Worm (Caenorhabditis elegans) whole organism, early embryonic: ENCODE measurements around the gene fbxb-97.

Experiments used
- B0310.2 ChIP-seq: sonication (generic microtip); optimal IDR thresholded peaks from 2 replicates; lab custom pipeline; 2016; ENCODE audit warnings: mild to moderate bottlenecking, missing genetic modification characterization, missing compliant biosample characterization
- F13C5.2 ChIP-seq: sonication (generic microtip); optimal IDR thresholded peaks from 2 replicates; lab custom pipeline; 2017; ENCODE audit warnings: mild to moderate bottlenecking, missing genetic modification characterization, inconsistent platforms, missing compliant biosample characterization
- aly-1 ChIP-seq: sonication (generic microtip); optimal IDR thresholded peaks from 2 replicates; lab custom pipeline; 2016; ENCODE audit warnings: missing genetic modification characterization, missing compliant biosample characterization
- ama-1 ChIP-seq: fragments of 150-350 bp; optimal IDR thresholded peaks from 2 replicates; lab custom pipeline; 2014
- ceh-13 ChIP-seq: fragments of 200-800 bp; sonication (Bioruptor generic); optimal IDR thresholded peaks from 2 replicates; lab custom pipeline; 2018; ENCODE audit warnings: mild to moderate bottlenecking, missing genetic modification characterization, missing compliant biosample characterization
- ceh-36 ChIP-seq: sonication (generic microtip); optimal IDR thresholded peaks from 2 replicates; lab custom pipeline; 2016; ENCODE audit warnings: missing genetic modification characterization, inconsistent platforms, missing compliant biosample characterization
- ets-7 ChIP-seq: sonication (generic microtip); optimal IDR thresholded peaks from 2 replicates; lab custom pipeline; 2016; ENCODE audit warnings: missing genotype, missing genetic modification characterization, missing compliant biosample characterization
- flt-1 ChIP-seq: fragments of 200-800 bp; sonication (Bioruptor generic); IDR thresholded peaks from 2 replicates; pipeline ENCODE4 v1.3.6; 2022; ENCODE audit warnings: missing genetic modification characterization, missing compliant biosample characterization
- hmbx-1 ChIP-seq: sonication (generic microtip); optimal IDR thresholded peaks from 2 replicates; lab custom pipeline; 2016; ENCODE audit warnings: mild to moderate bottlenecking, missing genetic modification characterization, missing compliant biosample characterization
- hmg-4 ChIP-seq: fragments of 200-800 bp; sonication (Bioruptor generic); optimal IDR thresholded peaks from 2 replicates; lab custom pipeline; 2018; ENCODE audit warnings: mild to moderate bottlenecking, missing genetic modification characterization, missing compliant biosample characterization
- hnd-1 ChIP-seq: sonication (generic microtip); optimal IDR thresholded peaks from 2 replicates; lab custom pipeline; 2016; ENCODE audit warnings: missing genetic modification characterization, missing compliant biosample characterization
- pes-1 ChIP-seq: fragments of 200-800 bp; sonication (Bioruptor generic); IDR thresholded peaks from 2 replicates; pipeline ENCODE4 v1.3.6; 2022; ENCODE audit warnings: missing genetic modification reagents, missing genetic modification characterization, missing compliant biosample characterization
- scrt-1 ChIP-seq: fragments of 200-800 bp; sonication (Bioruptor generic); IDR thresholded peaks from 2 replicates; pipeline ENCODE4 v1.3.6; 2022; ENCODE audit warnings: missing genetic modification characterization, missing compliant biosample characterization
- sea-1 ChIP-seq: fragments of 200-800 bp; sonication (Bioruptor generic); conservative IDR thresholded peaks from 2 replicates; pipeline ENCODE4 v1.3.6; 2022; ENCODE audit warnings: missing genetic modification characterization, missing compliant biosample characterization
- tbx-11 ChIP-seq: fragments of 200-800 bp; sonication (Bioruptor generic); IDR thresholded peaks from 2 replicates; pipeline ENCODE4 v1.3.6; 2022; ENCODE audit warnings: missing genetic modification characterization, missing compliant biosample characterization
- tbx-37 ChIP-seq: fragments of 200-800 bp; sonication (Bioruptor generic); conservative IDR thresholded peaks from 2 replicates; pipeline ENCODE4 v1.3.6; 2022; ENCODE audit warnings: missing genetic modification reagents, missing genetic modification characterization, missing compliant biosample characterization
- tra-4 ChIP-seq: sonication (generic microtip); optimal IDR thresholded peaks from 2 replicates; lab custom pipeline; 2017; ENCODE audit warnings: missing genetic modification characterization, missing compliant biosample characterization

The fbxb-97 gene

DNA sequence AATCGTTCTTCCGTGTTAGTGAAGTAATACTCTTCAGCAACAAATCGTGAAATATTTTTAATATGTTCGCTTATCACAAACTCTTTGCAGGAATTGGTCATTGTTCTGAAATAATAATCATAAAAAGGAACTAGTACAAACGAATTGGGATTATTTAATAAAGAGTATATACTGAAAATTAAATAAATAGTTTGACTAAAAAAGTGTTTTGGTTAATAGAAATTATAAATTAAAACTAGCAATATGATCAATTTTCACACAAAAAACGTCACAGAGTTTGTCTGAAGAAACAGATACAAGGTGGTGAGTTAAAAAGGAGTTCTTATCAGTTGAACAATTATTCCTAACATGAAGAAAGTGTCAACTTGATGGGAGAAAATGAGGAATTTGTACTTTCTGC is 34.7 kb upstream of the fbxb-97 start, which contains the start of gene math-5:
Gene math-5, minus strand, starts transcription at position 101 of the 400 bp plus-strand sequence.
- TF ChIP-seq B0310.2 (tag; lab: Kevin White, UChicago): no peak
- TF ChIP-seq scrt-1 (GFP tag; lab: Robert Waterston, UW): no peak
- TF ChIP-seq ama-1 (lab: Kevin White, UChicago): no peak
- no peak for TF ChIP-seq hnd-1

- TF ChIP-seq hmg-4 (GFP tag; lab: Kevin White, UChicago): no peak
- no peak for TF ChIP-seq ama-1 (lab: Kevin White, UChicago)
- no peak for TF ChIP-seq sea-1 (GFP tag; lab: Robert Waterston, UW)
- TF ChIP-seq aly-1: no peak
- no peak for TF ChIP-seq hmbx-1 (tag; lab: Kevin White, UChicago)
- TF ChIP-seq tra-4 (tag; lab: Kevin White, UChicago): no peak
- TF ChIP-seq ceh-36 (tag; lab: Kevin White, UChicago): no peak
- TF ChIP-seq flt-1 (GFP tag; lab: Robert Waterston, UW): no peak
- TF ChIP-seq pes-1 (GFP tag; lab: Robert Waterston, UW): no peak
- TF ChIP-seq hnd-1: no peak
- TF ChIP-seq B0310.2 (tag; lab: Kevin White, UChicago): no peak
- no peak for TF ChIP-seq scrt-1 (GFP tag; lab: Robert Waterston, UW)
- no peak for TF ChIP-seq tbx-37
Observed at ce11 chrII:1878663-1879062, 30.7 kb upstream of the fbxb-97 start, which contains the start of gene math-16. TSS of gene math-16 (minus strand) at chrII:1878763.

DNA sequence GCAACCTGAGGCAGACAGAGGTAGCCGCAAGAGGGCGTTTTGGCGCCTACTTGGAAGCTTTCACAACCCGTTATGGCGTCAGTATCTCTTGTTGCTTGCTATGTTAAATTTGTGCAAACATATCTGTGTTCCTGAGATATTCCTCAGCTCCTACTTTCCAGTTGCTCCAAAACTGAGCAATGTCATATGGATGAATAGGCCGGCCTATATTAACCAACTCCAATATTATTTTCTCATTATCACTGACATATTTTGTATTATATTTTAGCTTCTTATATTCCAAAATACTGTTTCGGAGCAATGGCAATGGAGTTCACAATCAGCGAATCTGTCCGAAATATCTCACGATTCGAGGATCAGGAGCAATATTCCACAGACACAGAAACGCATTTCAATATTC is 27.7 kb upstream of the fbxb-97 start, which contains the start of gene math-13:
Gene math-13, plus strand, starts transcription at position 301 of the 400 bp plus-strand sequence.
- TF ChIP-seq hnd-1: no peak
- TF ChIP-seq sea-1 (GFP tag; lab: Robert Waterston, UW): no peak
- TF ChIP-seq aly-1: no peak
- TF ChIP-seq scrt-1 (GFP tag; lab: Robert Waterston, UW): no peak
- no peak for TF ChIP-seq pes-1 (GFP tag; lab: Robert Waterston, UW)
- TF ChIP-seq F13C5.2 (tag; lab: Kevin White, UChicago): no peak
- TF ChIP-seq tbx-11 (GFP tag; lab: Robert Waterston, UW): no peak
- TF ChIP-seq flt-1 (GFP tag; lab: Robert Waterston, UW): no peak
- TF ChIP-seq ceh-36 (tag; lab: Kevin White, UChicago): no peak
- no peak for TF ChIP-seq tbx-37
- TF ChIP-seq ets-7: no peak
- no peak for TF ChIP-seq hmbx-1 (tag; lab: Kevin White, UChicago)
- no peak for TF ChIP-seq B0310.2 (tag; lab: Kevin White, UChicago)
- no peak for TF ChIP-seq ceh-13
- no peak for TF ChIP-seq hmg-4 (GFP tag; lab: Kevin White, UChicago)
- no peak for TF ChIP-seq tra-4 (tag; lab: Kevin White, UChicago)
- no peak for TF ChIP-seq ama-1 (lab: Kevin White, UChicago)

ce11 chrII:1870875-1871592 is 23.1 kb upstream of the fbxb-97 start, which contains the start of gene math-10:
TSS of gene math-10 (plus strand) at chrII:1871542.
- TF ChIP-seq aly-1: no peak
- TF ChIP-seq flt-1 (GFP tag; lab: Robert Waterston, UW): no peak
- no peak for TF ChIP-seq ets-7
- TF ChIP-seq tbx-37: no peak
- no peak for TF ChIP-seq sea-1 (GFP tag; lab: Robert Waterston, UW)
- TF ChIP-seq pes-1 (GFP tag; lab: Robert Waterston, UW): no peak
- TF ChIP-seq ceh-13: no peak
- no peak for TF ChIP-seq ceh-36 (tag; lab: Kevin White, UChicago)
- no peak for TF ChIP-seq F13C5.2 (tag; lab: Kevin White, UChicago)
- no peak for TF ChIP-seq tbx-11 (GFP tag; lab: Robert Waterston, UW)
- TF ChIP-seq ama-1 (lab: Kevin White, UChicago): no peak
- no peak for TF ChIP-seq hmbx-1 (tag; lab: Kevin White, UChicago)
- TF ChIP-seq hmg-4 (GFP tag; lab: Kevin White, UChicago): no peak
- no peak for TF ChIP-seq hnd-1
- TF ChIP-seq B0310.2 (tag; lab: Kevin White, UChicago): no peak
- TF ChIP-seq tra-4 (tag; lab: Kevin White, UChicago): no peak
- no peak for TF ChIP-seq scrt-1 (GFP tag; lab: Robert Waterston, UW)

DNA sequence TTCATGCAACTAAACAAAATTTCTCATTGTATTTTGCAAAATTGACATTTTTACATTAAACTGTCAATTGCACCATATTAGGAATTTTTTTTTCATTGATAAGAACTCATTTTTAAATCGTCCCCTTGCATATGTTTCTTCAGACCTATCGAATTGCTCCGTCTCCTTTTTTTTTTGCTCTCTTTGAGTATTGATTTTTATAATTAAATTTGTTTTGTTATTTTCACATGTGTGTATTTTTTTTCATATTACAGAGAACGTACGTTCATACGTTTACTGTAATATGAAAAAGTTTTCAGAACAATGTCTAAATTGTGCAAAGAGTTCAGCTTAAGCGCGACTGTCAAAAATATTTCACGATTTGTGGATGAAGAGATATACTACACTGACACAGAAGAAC is 21.2 kb upstream of the fbxb-97 start, which contains the start of gene math-14:
Gene math-14, plus strand, starts transcription at position 301 of the 400 bp plus-strand sequence.
- TF ChIP-seq sea-1 (GFP tag; lab: Robert Waterston, UW) (no peak), ceh-36 (tag; lab: Kevin White, UChicago) (no peak), hnd-1 (no peak), ets-7 (no peak), flt-1 (GFP tag; lab: Robert Waterston, UW) (no peak), B0310.2 (tag; lab: Kevin White, UChicago) (no peak), aly-1 (no peak), scrt-1 (GFP tag; lab: Robert Waterston, UW) (no peak), tbx-37 (no peak)

DNA sequence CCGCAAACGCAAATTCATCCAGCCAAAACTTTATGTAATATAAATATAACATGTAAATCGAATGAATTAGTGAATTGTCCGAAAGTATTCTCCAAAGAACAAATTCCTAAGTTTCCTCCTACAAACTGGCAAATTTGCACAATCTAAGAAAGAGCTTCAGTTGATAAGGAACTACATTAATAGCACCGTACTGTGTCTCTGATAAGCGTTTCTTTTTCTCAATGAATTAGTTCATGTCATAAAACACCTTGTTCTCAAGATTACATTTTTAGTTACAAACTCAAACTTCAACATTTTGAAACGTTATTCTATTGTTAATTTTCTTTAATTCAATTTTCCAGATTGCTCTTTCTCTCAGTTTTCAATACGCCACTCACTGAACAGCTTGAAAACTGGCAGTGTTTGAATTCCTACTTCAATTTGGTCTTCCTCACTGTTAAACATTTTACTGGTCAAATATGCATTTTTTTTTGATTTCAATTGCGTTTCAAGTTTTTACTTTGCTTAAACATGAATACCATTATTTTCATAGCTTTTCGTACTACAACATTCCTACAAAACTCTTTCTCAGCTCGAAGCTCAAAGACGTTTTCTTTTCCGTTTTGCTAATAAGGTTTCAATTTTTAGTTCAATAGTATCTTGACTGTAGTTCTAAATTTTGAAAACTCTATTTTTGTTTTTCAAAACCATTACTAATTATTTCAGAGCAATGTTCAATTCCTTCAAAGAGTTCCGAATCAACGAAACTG is 17.9 kb upstream of the fbxb-97 start, which contains the start of gene math-15:
Gene math-15, plus strand, starts transcription at position 699 of the 749 bp plus-strand sequence.
- TF ChIP-seq ama-1 (lab: Kevin White, UChicago) (no peak), tbx-37 (no peak), ceh-13 (no peak), sea-1 (GFP tag; lab: Robert Waterston, UW) (no peak)

ce11 chrII:1864278-1864677 is 16.3 kb upstream of the fbxb-97 start, which contains the start of gene C16C4.17:
TSS of gene C16C4.17 (plus strand) at chrII:1864578.
- no peak for TF ChIP-seq hnd-1
- TF ChIP-seq aly-1: no peak
- TF ChIP-seq tra-4 (tag; lab: Kevin White, UChicago): no peak
